Fruit fly (Drosophila melanogaster) whole organism, embryonic: ENCODE results near the gene salm.
A peak's percentile ranks its signal among the peaks of the same experiment; 100 is the strongest.

Experiments
- Adf1 ChIP-seq: fragments of 200-800 bp; sonication (Bioruptor generic); IDR thresholded peaks from 2 replicates; pipeline ENCODE4 v1.3.6; 2022; ENCODE audit warnings: missing biosample characterization, missing genetic modification characterization
- BEAF-32 ChIP-seq: fragments of 200-800 bp; sonication (Bioruptor generic); optimal IDR thresholded peaks from 3 replicates; lab custom pipeline; 2017; ENCODE audit warnings: missing biosample characterization, missing genetic modification characterization, mild to moderate bottlenecking, moderate library complexity, missing genetic modification reagents
- CG1024 ChIP-seq: fragments of 200-800 bp; sonication (Bioruptor generic); IDR thresholded peaks from 2 replicates; pipeline ENCODE4 v1.3.6; 2022; ENCODE audit warnings: missing biosample characterization, missing genetic modification characterization
- CG10565 ChIP-seq: fragments of 200-800 bp; sonication (Bioruptor generic); optimal IDR thresholded peaks from 3 replicates; lab custom pipeline; 2016; ENCODE audit warnings: missing biosample characterization, mild to moderate bottlenecking, missing genetic modification characterization
- CG10979 ChIP-seq: fragments of 200-800 bp; sonication (Bioruptor generic); optimal IDR thresholded peaks from 2 replicates; lab custom pipeline; 2018; ENCODE audit warnings: missing biosample characterization, mild to moderate bottlenecking, missing genetic modification characterization, moderate library complexity
- CG12071 ChIP-seq: fragments of 200-800 bp; sonication (Bioruptor generic); optimal IDR thresholded peaks from 3 replicates; lab custom pipeline; 2018; ENCODE audit warnings: missing biosample characterization, mild to moderate bottlenecking, missing genetic modification characterization
- CG1602 ChIP-seq: fragments of 200-800 bp; sonication (Bioruptor generic); optimal IDR thresholded peaks from 3 replicates; lab custom pipeline; 2016; ENCODE audit warnings: missing biosample characterization, missing genetic modification characterization
- CG1603 ChIP-seq: fragments of 200-800 bp; sonication (Bioruptor generic); optimal IDR thresholded peaks from 2 replicates; lab custom pipeline; 2019; ENCODE audit warnings: missing biosample characterization, mild to moderate bottlenecking, missing genetic modification characterization, moderate library complexity
- CG17385 ChIP-seq: fragments of 200-800 bp; sonication (Bioruptor generic); optimal IDR thresholded peaks from 3 replicates; lab custom pipeline; 2018; ENCODE audit warnings: missing biosample characterization, mild to moderate bottlenecking, missing genetic modification characterization
- CG17612 ChIP-seq: fragments of 200-800 bp; sonication (Bioruptor generic); IDR thresholded peaks from 2 replicates; pipeline ENCODE4 v1.3.6; 2022; ENCODE audit warnings: missing biosample characterization, missing genetic modification characterization
- CG18262 ChIP-seq: fragments of 200-800 bp; optimal IDR thresholded peaks from 3 replicates; lab custom pipeline; 2019; ENCODE audit warnings: missing biosample characterization, mild to moderate bottlenecking, missing genetic modification characterization, moderate library complexity
- CG2116 ChIP-seq: fragments of 200-800 bp; sonication (Bioruptor generic); optimal IDR thresholded peaks from 3 replicates; lab custom pipeline; 2018; ENCODE audit warnings: missing biosample characterization, mild to moderate bottlenecking, missing genetic modification characterization
- CG2199 ChIP-seq: fragments of 200-800 bp; sonication (Bioruptor generic); IDR thresholded peaks from 3 replicates; pipeline ENCODE4 v1.3.6; 2022; ENCODE audit warnings: missing biosample characterization, missing genetic modification characterization
- CG32767 ChIP-seq: fragments of 200-800 bp; sonication (Bioruptor generic); IDR thresholded peaks from 2 replicates; pipeline ENCODE4 v1.3.6; 2022; ENCODE audit warnings: missing biosample characterization, missing genetic modification characterization
- CG3847 ChIP-seq: fragments of 200-800 bp; sonication (Bioruptor generic); IDR thresholded peaks from 2 replicates; pipeline ENCODE4 v1.3.6; 2022; ENCODE audit warnings: missing biosample characterization, missing genetic modification characterization
- CG43689 ChIP-seq: fragments of 200-800 bp; sonication (Bioruptor generic); IDR thresholded peaks from 2 replicates; pipeline ENCODE4 v1.3.6; 2022; ENCODE audit warnings: missing biosample characterization, missing genetic modification characterization
- CTCF ChIP-seq: fragments of 200-800 bp; sonication (Bioruptor generic); optimal IDR thresholded peaks from 2 replicates; lab custom pipeline; 2017; ENCODE audit warnings: missing biosample characterization, mild to moderate bottlenecking, missing genetic modification characterization, moderate library complexity
- Dad ChIP-seq: fragments of 200-800 bp; sonication (Bioruptor generic); optimal IDR thresholded peaks from 3 replicates; lab custom pipeline; 2016; ENCODE audit warnings: missing biosample characterization, missing genetic modification characterization
- Deaf1 ChIP-seq: fragments of 200-800 bp; optimal IDR thresholded peaks from 3 replicates; lab custom pipeline; 2019; ENCODE audit warnings: missing biosample characterization, mild to moderate bottlenecking, missing genetic modification characterization, moderate library complexity
- Dref ChIP-seq: fragments of 200-800 bp; sonication (Bioruptor generic); IDR thresholded peaks from 2 replicates; pipeline ENCODE4 v1.3.6; 2022; ENCODE audit warnings: missing biosample characterization, missing genetic modification characterization
- E2f1 ChIP-seq: fragments of 200-800 bp; sonication (Bioruptor generic); IDR thresholded peaks from 2 replicates; pipeline ENCODE4 v1.3.6; 2022; ENCODE audit warnings: missing biosample characterization, missing genetic modification characterization
- Eip74EF ChIP-seq, 2 experiments: fragments of 200-800 bp in 1 of 2; fragments of >200 bp in 1 of 2; sonication (Bioruptor generic) in 1 of 2; optimal IDR thresholded peaks; 2 replicates each; lab custom pipeline; 2017 to 2019; ENCODE audit warnings: missing biosample characterization in 2 of 2, missing genetic modification characterization in 2 of 2, mild to moderate bottlenecking in 1 of 2, moderate library complexity in 1 of 2
- Lim3 ChIP-seq: fragments of 200-800 bp; sonication (Bioruptor generic); IDR thresholded peaks from 2 replicates; pipeline ENCODE4 v1.3.6; 2022; ENCODE audit warnings: missing biosample characterization, missing genetic modification characterization
- Mes4 ChIP-seq: fragments of 200-800 bp; sonication (Bioruptor generic); optimal IDR thresholded peaks from 2 replicates; lab custom pipeline; 2016; ENCODE audit warnings: missing biosample characterization, missing genetic modification characterization
- Nf-YB ChIP-seq: fragments of 200-800 bp; sonication (Bioruptor generic); optimal IDR thresholded peaks from 3 replicates; lab custom pipeline; 2019; ENCODE audit warnings: missing biosample characterization, mild to moderate bottlenecking, missing genetic modification characterization, moderate library complexity
- Nf-YC ChIP-seq: fragments of 200-800 bp; optimal IDR thresholded peaks from 3 replicates; lab custom pipeline; 2019; ENCODE audit warnings: missing biosample characterization, mild to moderate bottlenecking, missing genetic modification characterization, moderate library complexity
- Stat92E ChIP-seq, 3 experiments: fragments of >200 bp in 2 of 3; fragments of 200-800 bp in 1 of 3; sonication (Bioruptor generic) in 1 of 3; optimal IDR thresholded peaks; 2 replicates each; lab custom pipeline; 2017 to 2019; ENCODE audit warnings: missing biosample characterization in 3 of 3, missing genetic modification characterization in 3 of 3, mild to moderate bottlenecking in 1 of 3, moderate library complexity in 1 of 3
- abd-A ChIP-seq: fragments of 200-800 bp; sonication (Bioruptor generic); optimal IDR thresholded peaks from 3 replicates; lab custom pipeline; 2019; ENCODE audit warnings: missing biosample characterization, mild to moderate bottlenecking, missing genetic modification characterization, moderate library complexity
- ara ChIP-seq: fragments of 200-800 bp; sonication (Bioruptor generic); IDR thresholded peaks from 2 replicates; pipeline ENCODE4 v1.3.6; 2022; ENCODE audit warnings: missing biosample characterization, missing genetic modification characterization
- cg ChIP-seq: fragments of 200-800 bp; sonication (Bioruptor generic); optimal IDR thresholded peaks from 3 replicates; lab custom pipeline; 2019; ENCODE audit warnings: missing biosample characterization, mild to moderate bottlenecking, missing genetic modification characterization, moderate library complexity
- chinmo ChIP-seq: fragments of 200-800 bp; sonication (Bioruptor generic); IDR thresholded peaks from 4 replicates; pipeline ENCODE4 v1.3.6; 2022; ENCODE audit warnings: missing biosample characterization, missing genetic modification characterization; ENCODE audit not compliant: partially characterized antibody
- crol ChIP-seq: fragments of 200-800 bp; sonication (Bioruptor generic); IDR thresholded peaks from 2 replicates; pipeline ENCODE4 v1.3.6; 2022; ENCODE audit warnings: missing biosample characterization, missing genetic modification characterization
- dysf ChIP-seq: fragments of 200-800 bp; sonication (Bioruptor generic); IDR thresholded peaks from 3 replicates; pipeline ENCODE4 v1.3.6; 2022; ENCODE audit warnings: missing biosample characterization, missing genetic modification characterization
- ems ChIP-seq: fragments of 200-800 bp; sonication (Bioruptor generic); optimal IDR thresholded peaks from 3 replicates; lab custom pipeline; 2016; ENCODE audit warnings: missing biosample characterization, missing genetic modification characterization
- ewg ChIP-seq: fragments of 200-800 bp; sonication (Bioruptor generic); optimal IDR thresholded peaks from 3 replicates; lab custom pipeline; 2017; ENCODE audit warnings: mild to moderate bottlenecking, missing biosample characterization, missing genetic modification reagents, missing genetic modification characterization
- gem ChIP-seq: fragments of 200-800 bp; sonication (Bioruptor generic); optimal IDR thresholded peaks from 2 replicates; lab custom pipeline; 2019; ENCODE audit warnings: missing biosample characterization, mild to moderate bottlenecking, missing genetic modification characterization, moderate library complexity
- gfzf ChIP-seq: fragments of 200-800 bp; sonication (Bioruptor generic); optimal IDR thresholded peaks from 2 replicates; lab custom pipeline; 2016; ENCODE audit warnings: missing biosample characterization, mild to moderate bottlenecking, missing genetic modification characterization, moderate library complexity
- hb ChIP-seq: fragments of 200-800 bp; sonication (Bioruptor generic); IDR thresholded peaks from 3 replicates; pipeline ENCODE4 v1.3.6; 2022; ENCODE audit warnings: missing biosample characterization, missing genetic modification characterization; ENCODE audit not compliant: partially characterized antibody
- kah ChIP-seq: fragments of 200-800 bp; sonication (Bioruptor generic); optimal IDR thresholded peaks from 2 replicates; lab custom pipeline; 2018; ENCODE audit warnings: missing biosample characterization, mild to moderate bottlenecking, missing genetic modification characterization
- lola ChIP-seq, 3 experiments: fragments of >200 bp in 2 of 3; fragments of 200-800 bp in 1 of 3; sonication (Bioruptor generic) in 1 of 3; optimal IDR thresholded peaks; 2 replicates each; lab custom pipeline; 2017 to 2019; ENCODE audit warnings: missing biosample characterization in 3 of 3, missing genetic modification characterization in 3 of 3, mild to moderate bottlenecking in 1 of 3, moderate library complexity in 1 of 3
- nerfin-1 ChIP-seq: fragments of 200-800 bp; sonication (Bioruptor generic); optimal IDR thresholded peaks from 3 replicates; lab custom pipeline; 2019; ENCODE audit warnings: missing biosample characterization, mild to moderate bottlenecking, missing genetic modification characterization, moderate library complexity
- otp ChIP-seq: fragments of 200-800 bp; sonication (Bioruptor generic); IDR thresholded peaks from 3 replicates; pipeline ENCODE4, ENCODE4 v1.3.6; 2022; ENCODE audit warnings: missing biosample characterization, missing genetic modification characterization
- phol ChIP-seq: fragments of 200-800 bp; sonication (Bioruptor generic); optimal IDR thresholded peaks from 3 replicates; lab custom pipeline; 2018; ENCODE audit warnings: missing biosample characterization, mild to moderate bottlenecking, missing genetic modification characterization, moderate library complexity
- seq ChIP-seq: fragments of 200-800 bp; sonication (Bioruptor generic); IDR thresholded peaks from 2 replicates; pipeline ENCODE4 v1.3.6; 2022; ENCODE audit warnings: missing biosample characterization, missing genetic modification characterization
- sna ChIP-seq: fragments of 200-800 bp; sonication (Bioruptor generic); IDR thresholded peaks from 2 replicates; pipeline ENCODE4 v1.3.6; 2022; ENCODE audit warnings: missing biosample characterization, missing genetic modification characterization; ENCODE audit not compliant: partially characterized antibody
- tna ChIP-seq: fragments of 200-800 bp; sonication (Bioruptor generic); IDR thresholded peaks from 2 replicates; pipeline ENCODE4 v1.3.6; 2022; ENCODE audit warnings: missing biosample characterization, missing genetic modification characterization; ENCODE audit not compliant: partially characterized antibody

The salm gene

DNA sequence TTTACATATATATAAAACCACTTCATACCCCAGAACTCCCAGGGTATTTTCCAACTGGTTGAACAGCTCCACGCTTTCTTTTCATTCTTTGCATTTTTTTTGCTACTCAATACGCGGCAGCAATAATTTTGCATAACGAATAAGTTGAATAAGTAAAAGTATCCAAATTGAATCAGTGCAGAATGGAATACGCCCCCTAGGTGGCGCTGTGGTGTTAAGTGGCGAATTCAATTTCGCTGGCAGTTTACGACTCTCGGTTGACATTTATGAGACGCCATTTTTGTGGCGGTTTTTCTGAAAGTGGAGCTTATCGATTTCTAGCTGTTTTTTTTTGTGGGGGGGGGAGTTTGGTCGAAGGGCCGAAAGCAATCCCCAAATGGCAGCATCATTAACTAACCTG is 48.5 kb upstream of the salm start:
- TF ChIP-seq CG10979 (tag; lab: Kevin White, UChicago), result peak; percentile 70
- TF ChIP-seq CTCF (GFP tag; lab: Kevin White, UChicago), result peak; percentile 76
- no peak for TF ChIP-seq gfzf (GFP tag; lab: Kevin White, UChicago)

DNA sequence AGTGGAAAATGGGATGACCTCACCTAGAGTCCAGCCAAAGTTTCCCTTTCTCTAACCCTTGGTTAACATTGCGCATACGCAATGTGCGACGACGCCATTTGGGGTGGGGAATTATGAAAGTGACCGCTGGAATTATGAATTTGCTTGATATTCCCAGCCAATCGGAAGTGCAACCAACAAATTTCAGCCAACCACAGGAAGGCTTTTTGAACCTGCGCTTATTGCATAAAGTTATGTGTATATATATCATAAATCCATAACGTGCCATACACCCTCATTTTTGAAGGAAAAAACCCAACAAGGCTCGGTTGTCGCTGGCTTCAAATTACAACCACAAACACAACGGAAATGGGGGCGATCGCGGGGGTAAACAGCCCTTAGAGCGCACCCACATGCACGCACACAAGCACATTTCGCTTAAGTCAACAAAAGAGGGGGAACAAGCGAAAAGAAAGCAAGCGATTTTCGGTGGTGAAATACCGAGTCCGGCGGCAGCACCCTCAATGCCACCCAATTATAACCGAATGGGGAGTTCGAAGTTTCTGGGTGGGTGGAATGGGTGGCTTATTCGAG is 43.1 kb upstream of the salm start:
- TF ChIP-seq CG12071 (GFP tag; lab: Kevin White, UChicago) (peak; percentile 26), kah (GFP tag; lab: Kevin White, UChicago) (no peak), abd-A (tag; lab: Kevin White, UChicago) (peak; percentile 83), E2f1 (GFP tag; lab: Robert Waterston, UW) (no peak), CG1602 (GFP tag; lab: Kevin White, UChicago) (no peak), tna (no peak), CG3847 (GFP tag; lab: Robert Waterston, UW) (no peak), ems (no peak), Deaf1 (tag; lab: Kevin White, UChicago) (peak; percentile 51), CG32767 (0 out of 2 replicates have a peak, but pooled peaks have one; percentile 25), Nf-YC (tag; lab: Kevin White, UChicago) (peak; percentile 95), cg (peak; percentile 53), CG1603 (tag; lab: Kevin White, UChicago) (no peak), hb (GFP tag; lab: Robert Waterston, UW) (no peak), chinmo (GFP tag; lab: Robert Waterston, UW) (no peak), CG18262 (tag; lab: Kevin White, UChicago) (no peak), seq (GFP tag; lab: Robert Waterston, UW) (peak; percentile 62; the same call in 1 of the 2 replicates), Nf-YB (GFP tag; lab: Kevin White, UChicago) (peak; percentile 94), CG17385 (GFP tag; lab: Kevin White, UChicago) (no peak), crol (GFP tag; lab: Robert Waterston, UW) (peak; percentile 37; the same call in 1 of the 2 replicates), ewg (peak; percentile 58), dysf (GFP tag; lab: Robert Waterston, UW) (no peak), nerfin-1 (tag; lab: Kevin White, UChicago) (peak; percentile 2), Lim3 (GFP tag; lab: Robert Waterston, UW) (no peak), phol (tag; lab: Kevin White, UChicago) (no peak), Mes4 (no peak)

- TF ChIP-seq CG10565 (GFP tag; lab: Kevin White, UChicago) (no peak), gem (tag; lab: Kevin White, UChicago) (no peak), CG2116 (peak; percentile 20), CG1024 (GFP tag; lab: Robert Waterston, UW) (no peak), CG43689 (GFP tag; lab: Robert Waterston, UW) (no peak), Eip74EF (GFP tag; optimal IDR thresholded peaks at IDR 0.05; lab: Kevin White, UChicago) (no peak)
Observed at dm6 chr2L:11484407-11484806, 39.0 kb upstream of the salm start, which contains the start of the genes CG43355 and sala. Gene CG43355, plus strand, starts transcription at chr2L:11484707. Gene sala, plus strand, starts transcription at chr2L:11484707.

DNA sequence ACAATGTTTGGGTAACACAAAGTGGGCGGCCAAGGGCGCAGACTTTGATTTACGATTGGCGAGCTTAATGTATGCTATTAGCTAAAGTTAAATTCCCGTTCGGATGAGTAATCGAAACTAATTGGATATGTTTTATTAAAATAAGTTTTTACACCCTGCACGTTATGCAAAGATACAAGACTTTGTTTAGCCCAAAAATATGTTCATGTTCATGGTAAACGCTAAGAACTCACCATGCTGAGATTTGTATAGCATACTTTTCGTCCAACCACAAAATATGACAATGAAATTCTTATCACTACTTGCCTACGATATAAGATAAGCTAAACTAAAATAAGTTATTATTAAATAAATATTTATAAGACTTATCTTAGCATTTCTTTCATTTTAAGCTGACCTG is 29.5 kb upstream of the salm start:
- TF ChIP-seq Dref (no peak), lola (GFP tag; optimal IDR thresholded peaks at IDR 0.05; lab: Kevin White, UChicago) (peak in 1 of 3 experiments; percentile 13), sna (no peak), crol (GFP tag; lab: Robert Waterston, UW) (no peak), ara (no peak), CG2199 (GFP tag; lab: Robert Waterston, UW) (0 out of 3 replicates have a peak, but pooled peaks have one; percentile 26), otp (GFP tag; lab: Robert Waterston, UW) (no peak), Dad (GFP tag; lab: Kevin White, UChicago) (no peak), CG17612 (GFP tag; lab: Robert Waterston, UW) (0 out of 2 replicates have a peak, but pooled peaks have one; percentile 20), Adf1 (GFP tag; lab: Robert Waterston, UW) (no peak), BEAF-32 (GFP tag; lab: Kevin White, UChicago) (no peak), Stat92E (GFP tag; optimal IDR thresholded peaks at IDR 0.05; lab: Kevin White, UChicago) (peak in 1 of 3 experiments; percentile 36)
